Worm (Caenorhabditis elegans) whole organism, mixed stage, embryonic: ENCODE measurements around the gene W01G7.4.

Experiments
- M03D4.4 ChIP-seq: sonication (generic microtip); optimal IDR thresholded peaks from 2 replicates; lab custom pipeline; 2017; ENCODE audit warnings: mild to moderate bottlenecking, missing genetic modification characterization, missing compliant biosample characterization
- bed-3 ChIP-seq: fragments of 200-800 bp; sonication (Bioruptor generic); optimal IDR thresholded peaks from 3 replicates; lab custom pipeline; 2018; ENCODE audit warnings: mild to moderate bottlenecking, missing genetic modification characterization, moderate library complexity, missing compliant biosample characterization
- blmp-1 ChIP-seq: fragments of 150-350 bp; optimal IDR thresholded peaks from 2 replicates; lab custom pipeline; 2014; ENCODE audit warnings: missing biosample characterization, missing genetic modification characterization
- ceh-39 ChIP-seq: fragments of 150-350 bp; optimal IDR thresholded peaks from 2 replicates; lab custom pipeline; 2014; ENCODE audit warnings: missing biosample characterization, missing genetic modification characterization
- ceh-43 ChIP-seq: fragments of 200-800 bp; sonication (Bioruptor generic); optimal IDR thresholded peaks from 2 replicates; lab custom pipeline; 2018; ENCODE audit warnings: mild to moderate bottlenecking, missing genetic modification characterization, moderate library complexity, missing compliant biosample characterization
- ceh-83 ChIP-seq: fragments of 200-800 bp; sonication (Bioruptor generic); optimal IDR thresholded peaks from 2 replicates; lab custom pipeline; 2018; ENCODE audit warnings: mild to moderate bottlenecking, missing genetic modification characterization, missing compliant biosample characterization
- ces-1 ChIP-seq: fragments of 150-350 bp; optimal IDR thresholded peaks from 2 replicates; lab custom pipeline; 2014; ENCODE audit warnings: missing biosample characterization, missing genetic modification reagents, missing genetic modification characterization
- cnd-1 ChIP-seq: fragments of 200-800 bp; sonication (Bioruptor generic); optimal IDR thresholded peaks from 2 replicates; lab custom pipeline; 2018; ENCODE audit warnings: mild to moderate bottlenecking, missing genetic modification characterization, missing compliant biosample characterization
- drap-1 ChIP-seq: fragments of 200-800 bp; sonication (Bioruptor generic); optimal IDR thresholded peaks from 3 replicates; lab custom pipeline; 2018; ENCODE audit warnings: mild to moderate bottlenecking, missing genetic modification characterization, missing compliant biosample characterization
- elt-1 ChIP-seq: sonication (generic microtip); optimal IDR thresholded peaks from 2 replicates; lab custom pipeline; 2017; ENCODE audit warnings: missing genetic modification characterization, mild to moderate bottlenecking, missing compliant biosample characterization, antibody characterized with exemption, moderate library complexity, borderline replicate concordance; ENCODE audit not compliant: insufficient read depth
- elt-3 ChIP-seq: fragments of 150-350 bp; optimal IDR thresholded peaks from 2 replicates; lab custom pipeline; 2014; ENCODE audit warnings: missing biosample characterization, missing genetic modification characterization
- flh-1 ChIP-seq: fragments of 200-800 bp; sonication (Bioruptor generic); optimal IDR thresholded peaks from 2 replicates; lab custom pipeline; 2018; ENCODE audit warnings: mild to moderate bottlenecking, missing genetic modification characterization, moderate library complexity, missing compliant biosample characterization
- ham-2 ChIP-seq: fragments of 200-800 bp; sonication (Bioruptor generic); optimal IDR thresholded peaks from 2 replicates; lab custom pipeline; 2018; ENCODE audit warnings: mild to moderate bottlenecking, missing genetic modification characterization, missing compliant biosample characterization
- hlh-1 ChIP-seq: fragments of 150-350 bp; optimal IDR thresholded peaks from 2 replicates; lab custom pipeline; 2014; ENCODE audit warnings: missing biosample characterization, missing genetic modification reagents, missing genetic modification characterization
- lin-13 ChIP-seq: fragments of 150-350 bp; optimal IDR thresholded peaks from 2 replicates; lab custom pipeline; 2014; ENCODE audit warnings: missing biosample characterization, missing genetic modification characterization
- lin-32 ChIP-seq: fragments of 200-800 bp; sonication (Bioruptor generic); optimal IDR thresholded peaks from 2 replicates; lab custom pipeline; 2018; ENCODE audit warnings: mild to moderate bottlenecking, missing genetic modification characterization, missing compliant biosample characterization
- lsy-2 ChIP-seq: fragments of 150-350 bp; optimal IDR thresholded peaks from 2 replicates; lab custom pipeline; 2014; ENCODE audit warnings: missing biosample characterization, missing genetic modification characterization
- mab-5 ChIP-seq: fragments of 150-350 bp; optimal IDR thresholded peaks from 2 replicates; lab custom pipeline; 2014; ENCODE audit warnings: missing biosample characterization, missing genetic modification characterization
- mep-1 ChIP-seq: fragments of 150-350 bp; optimal IDR thresholded peaks from 2 replicates; lab custom pipeline; 2017; ENCODE audit warnings: missing biosample characterization, missing genetic modification reagents, missing genetic modification characterization, inconsistent platforms
- mls-2 ChIP-seq: sonication (generic microtip); optimal IDR thresholded peaks from 2 replicates; lab custom pipeline; 2016; ENCODE audit warnings: mild to moderate bottlenecking, missing genetic modification characterization, moderate library complexity, missing compliant biosample characterization
- nhr-12 ChIP-seq: fragments of 150-350 bp; optimal IDR thresholded peaks from 2 replicates; lab custom pipeline; 2014; ENCODE audit warnings: missing biosample characterization, missing genetic modification characterization
- nhr-2 ChIP-seq: fragments of 150-350 bp; optimal IDR thresholded peaks from 2 replicates; lab custom pipeline; 2014; ENCODE audit warnings: missing biosample characterization, missing genetic modification characterization
- nhr-237 ChIP-seq: fragments of 150-350 bp; optimal IDR thresholded peaks from 2 replicates; lab custom pipeline; 2014; ENCODE audit warnings: missing biosample characterization, missing genetic modification characterization
- nhr-28 ChIP-seq: fragments of 150-350 bp; optimal IDR thresholded peaks from 2 replicates; lab custom pipeline; 2014; ENCODE audit warnings: missing biosample characterization, missing genetic modification characterization
- nhr-76 ChIP-seq: sonication (generic microtip); optimal IDR thresholded peaks from 2 replicates; lab custom pipeline; 2017; ENCODE audit warnings: missing biosample characterization, missing genetic modification characterization
- pha-4 ChIP-seq: fragments of 150-350 bp; optimal IDR thresholded peaks from 2 replicates; lab custom pipeline; 2018; ENCODE audit warnings: missing biosample characterization, missing genetic modification reagents, missing genetic modification characterization
- sem-2 ChIP-seq: fragments of 200-800 bp; sonication (Bioruptor generic); optimal IDR thresholded peaks from 2 replicates; lab custom pipeline; 2018; ENCODE audit warnings: mild to moderate bottlenecking, missing genetic modification characterization, missing compliant biosample characterization
- snpc-4 ChIP-seq: fragments of 150-350 bp; optimal IDR thresholded peaks from 2 replicates; lab custom pipeline; 2014; ENCODE audit warnings: missing biosample characterization, missing genetic modification characterization
- sptf-1 ChIP-seq: sonication (generic microtip); optimal IDR thresholded peaks from 2 replicates; lab custom pipeline; 2017; ENCODE audit warnings: mild to moderate bottlenecking, missing genetic modification characterization, moderate library complexity, missing compliant biosample characterization
- tbx-8 ChIP-seq: fragments of 200-800 bp; sonication (Bioruptor generic); optimal IDR thresholded peaks from 2 replicates; lab custom pipeline; 2018; ENCODE audit warnings: mild to moderate bottlenecking, missing genetic modification characterization, moderate library complexity, missing compliant biosample characterization
- unc-120 ChIP-seq: sonication (generic microtip); optimal IDR thresholded peaks from 2 replicates; lab custom pipeline; 2017; ENCODE audit warnings: missing genetic modification characterization, missing compliant biosample characterization; ENCODE audit not compliant: poor library complexity, severe bottlenecking
- unc-39 ChIP-seq: fragments of 150-350 bp; optimal IDR thresholded peaks from 2 replicates; lab custom pipeline; 2014; ENCODE audit warnings: missing biosample characterization, missing genetic modification characterization
- unc-62 ChIP-seq: fragments of 150-350 bp; optimal IDR thresholded peaks from 2 replicates; lab custom pipeline; 2014; ENCODE audit warnings: missing biosample characterization, missing genetic modification reagents, missing genetic modification characterization
- zip-8 ChIP-seq: fragments of 150-350 bp; optimal IDR thresholded peaks from 2 replicates; lab custom pipeline; 2014; ENCODE audit warnings: missing biosample characterization, missing genetic modification characterization
- ztf-11 ChIP-seq: fragments of 150-350 bp; optimal IDR thresholded peaks from 2 replicates; lab custom pipeline; 2014; ENCODE audit warnings: missing biosample characterization, missing genetic modification characterization

The W01G7.4 gene

ce11 chrII:14060885-14061284 lies 346 bp downstream of the W01G7.4 start:
- TF ChIP-seq unc-120 (tag; lab: Kevin White, UChicago) (no peak), nhr-28 (tag; lab: Kevin White, UChicago) (no peak), M03D4.4 (tag; lab: Kevin White, UChicago) (no peak), nhr-237 (tag; lab: Kevin White, UChicago) (no peak), bed-3 (GFP tag; lab: Kevin White, UChicago) (no peak), lsy-2 (tag; lab: Kevin White, UChicago) (no peak), ztf-11 (tag; lab: Kevin White, UChicago) (no peak), pha-4 (tag; lab: Kevin White, UChicago) (no peak), cnd-1 (tag; lab: Kevin White, UChicago) (no peak), ceh-39 (tag; lab: Kevin White, UChicago) (no peak), lin-32 (no peak), flh-1 (GFP tag; lab: Kevin White, UChicago) (no peak), ceh-83 (GFP tag; lab: Kevin White, UChicago) (no peak), unc-62 (GFP tag; lab: Kevin White, UChicago) (no peak)

DNA sequence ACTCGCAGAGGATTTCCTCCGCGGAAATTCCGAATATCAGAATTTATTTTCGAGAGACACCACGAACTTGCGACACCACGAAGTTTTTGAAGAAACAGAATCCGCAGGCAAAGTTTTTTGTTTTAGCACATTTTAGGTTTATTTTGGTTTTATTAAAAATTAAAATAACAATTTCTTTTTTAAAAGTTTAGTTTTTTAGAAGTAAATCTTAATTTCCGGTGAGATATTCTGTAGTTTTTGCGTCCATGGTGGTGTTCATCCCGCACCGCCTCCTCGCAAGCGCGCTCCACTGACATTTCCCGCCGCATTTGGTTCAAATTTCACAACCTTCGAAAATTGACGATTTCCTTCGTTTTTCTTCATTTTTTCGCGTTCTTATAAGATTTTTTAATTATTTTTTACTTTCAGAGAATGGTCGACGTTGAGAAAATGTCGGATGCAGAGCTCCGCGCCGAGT lies 2.5 kb downstream of the W01G7.4 start, which contains the start of gene lem-2:
Gene lem-2, plus strand, starts transcription at position 407 of the 457 bp plus-strand sequence.
- TF ChIP-seq hlh-1 (tag; lab: Kevin White, UChicago) (no peak), ztf-11 (tag; lab: Kevin White, UChicago) (no peak), ceh-83 (GFP tag; lab: Kevin White, UChicago) (peak; percentile 38), nhr-76 (tag; lab: Kevin White, UChicago) (no peak), mab-5 (tag; lab: Kevin White, UChicago) (peak; percentile 20), unc-120 (tag; lab: Kevin White, UChicago) (peak; percentile 62), pha-4 (tag; lab: Kevin White, UChicago) (no peak), zip-8 (tag; lab: Kevin White, UChicago) (no peak), mep-1 (tag; lab: Kevin White, UChicago) (peak; percentile 68), lin-13 (peak; percentile 65), cnd-1 (tag; lab: Kevin White, UChicago) (peak; percentile 48), ces-1 (GFP tag; lab: Kevin White, UChicago) (peak; percentile 51), nhr-237 (tag; lab: Kevin White, UChicago) (peak; percentile 62), lin-32 (no peak), unc-62 (GFP tag; lab: Kevin White, UChicago) (no peak), drap-1 (GFP tag; lab: Kevin White, UChicago) (peak; percentile 81), unc-39 (no peak), ham-2 (no peak), flh-1 (GFP tag; lab: Kevin White, UChicago) (peak; percentile 13), nhr-12 (no peak), blmp-1 (tag; lab: Kevin White, UChicago) (no peak), lsy-2 (tag; lab: Kevin White, UChicago) (peak; percentile 57), elt-1 (no peak), M03D4.4 (tag; lab: Kevin White, UChicago) (peak; percentile 62), tbx-8 (GFP tag; lab: Kevin White, UChicago) (peak; percentile 37), sptf-1 (peak; percentile 87), mls-2 (tag; lab: Kevin White, UChicago) (peak; percentile 55), ceh-43 (no peak), bed-3 (GFP tag; lab: Kevin White, UChicago) (peak; percentile 65), sem-2 (peak; percentile 53), snpc-4 (no peak), elt-3 (tag; lab: Kevin White, UChicago) (no peak), ceh-39 (tag; lab: Kevin White, UChicago) (peak; percentile 23), nhr-2 (tag; lab: Kevin White, UChicago) (no peak), nhr-28 (tag; lab: Kevin White, UChicago) (no peak)

DNA sequence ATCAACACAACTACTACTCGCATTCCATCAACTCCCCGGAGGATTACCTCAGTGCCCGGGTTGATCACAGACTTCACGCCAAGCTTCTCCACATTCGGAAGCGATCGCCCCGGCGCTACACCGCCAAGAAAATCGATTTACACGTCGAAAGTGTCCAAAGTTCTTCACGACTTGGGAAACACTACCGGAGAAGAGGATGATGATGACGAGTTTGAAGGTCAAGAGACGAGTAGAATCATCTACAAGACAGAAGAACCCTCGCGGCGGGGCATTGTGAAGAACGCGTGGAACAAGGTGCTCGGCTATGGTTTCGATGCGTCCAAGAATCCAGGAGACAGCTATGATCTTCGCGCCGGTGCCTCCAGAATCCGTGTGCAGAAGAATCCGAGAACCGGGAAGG lies 3.5 kb downstream of the W01G7.4 start:
- TF ChIP-seq ceh-39 (tag; lab: Kevin White, UChicago): no peak
- no peak for TF ChIP-seq unc-39
- no peak for TF ChIP-seq mls-2 (tag; lab: Kevin White, UChicago)
- TF ChIP-seq ztf-11 (tag; lab: Kevin White, UChicago): no peak
- TF ChIP-seq blmp-1 (tag; lab: Kevin White, UChicago): no peak
- no peak for TF ChIP-seq lsy-2 (tag; lab: Kevin White, UChicago)
- no peak for TF ChIP-seq ham-2
- no peak for TF ChIP-seq nhr-28 (tag; lab: Kevin White, UChicago)
- TF ChIP-seq snpc-4: no peak
- no peak for TF ChIP-seq drap-1 (GFP tag; lab: Kevin White, UChicago)
- TF ChIP-seq bed-3 (GFP tag; lab: Kevin White, UChicago): no peak
